Worm (Caenorhabditis elegans) whole organism, L1 larva: ENCODE measurements around the gene R13H4.5.

Source experiments
- efl-1 ChIP-seq, 4 experiments: fragments of 150-350 bp; optimal IDR thresholded peaks in 3 of 4; peaks in 1 of 4; 1 replicate in 1 of 4; 2 replicates in 3 of 4; lab custom pipeline; 2014; ENCODE audit warnings: missing biosample characterization in 2 of 4, missing genetic modification characterization in 2 of 4, missing genetic modification reagents in 2 of 4
- elt-3 ChIP-seq, 6 experiments: fragments of 150-350 bp in 1 of 6; sonication (generic microtip); optimal IDR thresholded peaks; 2 replicates each; lab custom pipeline; 2017 to 2018; ENCODE audit warnings: missing biosample characterization in 6 of 6, missing genetic modification characterization in 6 of 6, inconsistent platforms in 1 of 6
- lin-14 ChIP-seq: fragments of 200-800 bp; sonication (Bioruptor generic); optimal IDR thresholded peaks from 2 replicates; lab custom pipeline; 2018; ENCODE audit warnings: mild to moderate bottlenecking, missing genetic modification characterization, moderate library complexity, missing compliant biosample characterization
- nhr-28 ChIP-seq: fragments of 150-350 bp; optimal IDR thresholded peaks from 2 replicates; lab custom pipeline; 2014; ENCODE audit warnings: missing biosample characterization, missing genetic modification characterization
- skn-1 ChIP-seq: fragments of 150-350 bp; optimal IDR thresholded peaks from 2 replicates; lab custom pipeline; 2014; ENCODE audit warnings: missing biosample characterization, missing genetic modification characterization
- snpc-4 ChIP-seq: fragments of 150-350 bp; optimal IDR thresholded peaks from 2 replicates; lab custom pipeline; 2014; ENCODE audit warnings: missing biosample characterization, missing genetic modification characterization
- ztf-11 ChIP-seq, 2 experiments: sonication (generic microtip); optimal IDR thresholded peaks; 2 replicates each; lab custom pipeline; 2016 to 2017; ENCODE audit warnings: missing genetic modification characterization in 2 of 2, missing biosample characterization in 1 of 2, missing compliant biosample characterization in 1 of 2

DNA sequence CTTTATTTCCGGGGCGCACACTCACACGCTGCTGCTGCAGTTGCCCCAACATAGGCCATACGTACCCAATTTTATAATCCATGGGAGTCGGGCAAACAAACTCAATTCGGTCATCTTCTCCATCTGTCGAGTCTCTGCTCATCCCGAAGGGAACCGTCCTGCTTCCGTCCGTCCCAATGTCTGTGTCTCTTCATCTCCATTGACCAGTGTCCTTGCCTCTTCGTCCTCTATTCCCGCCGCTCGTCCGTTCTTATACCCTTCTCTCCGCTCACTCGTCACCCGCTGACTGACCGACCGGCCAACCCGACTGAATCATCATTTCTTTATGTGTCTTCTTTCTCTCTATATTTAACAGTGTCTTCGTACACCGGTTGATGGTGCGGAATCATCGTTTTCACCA is 15.6 kb upstream of the R13H4.5 start:
- TF ChIP-seq nhr-28 (tag; lab: Kevin White, UChicago) (no peak), ztf-11 (tag; optimal IDR thresholded peaks at IDR 0.05; lab: Kevin White, UChicago) (peak in 1 of 2 experiments; percentile 17), efl-1 (optimal IDR thresholded peaks at IDR 0.05; lab: Kevin White, UChicago) (no peak), efl-1 (GFP tag; optimal IDR thresholded peaks at IDR 0.05 in 1 of 2; lab: Kevin White, UChicago) (peak in 1 of 2 experiments; percentile 33), snpc-4 (tag; lab: Kevin White, UChicago) (peak; percentile 38), skn-1 (tag; lab: Kevin White, UChicago) (peak; percentile 59), elt-3 (tag; optimal IDR thresholded peaks at IDR 0.05; lab: Kevin White, UChicago) (no peak), lin-14 (GFP tag; lab: Kevin White, UChicago) (peak; percentile 94)
